Worm (Caenorhabditis elegans): Measurements from ENCODE around the gene smrc-1.

- no peak for TF ChIP-seq dao-5 (tag; optimal IDR thresholded peaks at IDR 0.05)
- no peak for TF ChIP-seq him-1 (tag; optimal IDR thresholded peaks at IDR 0.05)
Measured at ce11 chrIII:6396381-6396780, 5.6 kb downstream of the smrc-1 start.
